Worm (Caenorhabditis elegans): ENCODE measurements around the gene R08A2.2.

Gene R08A2.2

DNA sequence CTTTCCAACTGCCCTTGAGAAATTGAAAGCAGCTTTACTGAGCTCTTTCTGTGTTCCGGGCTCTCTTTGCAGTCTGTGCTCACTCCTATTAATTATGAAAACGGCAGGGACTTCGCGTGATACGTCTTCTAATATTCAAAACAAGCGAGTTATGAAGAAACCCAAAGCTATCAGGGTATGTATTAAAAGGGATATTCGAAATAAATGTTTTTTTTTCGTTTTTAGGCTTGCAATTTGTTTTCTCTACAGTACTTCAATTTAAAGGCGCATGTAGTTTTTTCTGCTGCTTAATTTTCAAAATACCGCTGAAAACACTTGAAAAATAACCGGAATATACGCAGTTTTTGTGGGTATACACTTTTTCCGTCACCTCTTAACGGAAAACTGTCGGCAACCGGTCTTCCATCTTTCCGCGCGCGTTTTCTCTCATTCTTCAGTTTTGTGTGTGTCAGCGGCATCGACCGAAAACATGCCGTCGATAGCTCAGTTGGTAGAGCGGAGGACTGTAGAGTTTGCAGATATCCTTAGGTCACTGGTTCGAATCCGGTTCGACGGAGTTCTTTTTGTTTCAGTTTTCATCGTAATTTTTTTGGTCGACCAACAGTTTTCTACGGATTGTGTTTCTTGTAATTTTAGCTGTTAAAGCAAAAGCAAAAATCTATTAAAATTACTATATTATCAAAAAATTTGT is 26.3 kb downstream of the R08A2.2 start, which contains the start of gene gasr-8 (continued):
- peak; percentile 72; the same call in 1 of the 2 replicates for TF ChIP-seq dmd-8 (GFP tag; IDR thresholded peaks at IDR 0.05)
- TF ChIP-seq lin-38 (GFP tag; IDR thresholded peaks at IDR 0.05) = peak; percentile 58
- peak; percentile 3 for TF ChIP-seq nhr-102 (tag; optimal IDR thresholded peaks at IDR 0.05)
- 0 out of 2 replicates have a peak, but pooled peaks have one; percentile 22 for TF ChIP-seq madf-9 (GFP tag; conservative IDR thresholded peaks at IDR 0.05)
- TF ChIP-seq lin-29 (GFP tag; IDR thresholded peaks at IDR 0.05) = 0 out of 2 replicates have a peak, but pooled peaks have one; percentile 10
- TF ChIP-seq spr-3 (GFP tag; optimal IDR thresholded peaks at IDR 0.05) = no peak
- peak; percentile 20 for TF ChIP-seq unc-130 (GFP tag; optimal IDR thresholded peaks at IDR 0.05)
- peak; percentile 4; the same call in 1 of the 2 replicates for TF ChIP-seq set-16 (GFP tag; IDR thresholded peaks at IDR 0.05)
- no peak for TF ChIP-seq dpl-1 (GFP tag; optimal IDR thresholded peaks at IDR 0.05)
- peak; percentile 62; the same call in 1 of the 2 replicates for TF ChIP-seq lim-7 (GFP tag; IDR thresholded peaks at IDR 0.05)
- peak; percentile 39 for TF ChIP-seq dmd-6 (GFP tag; IDR thresholded peaks at IDR 0.05)

DNA sequence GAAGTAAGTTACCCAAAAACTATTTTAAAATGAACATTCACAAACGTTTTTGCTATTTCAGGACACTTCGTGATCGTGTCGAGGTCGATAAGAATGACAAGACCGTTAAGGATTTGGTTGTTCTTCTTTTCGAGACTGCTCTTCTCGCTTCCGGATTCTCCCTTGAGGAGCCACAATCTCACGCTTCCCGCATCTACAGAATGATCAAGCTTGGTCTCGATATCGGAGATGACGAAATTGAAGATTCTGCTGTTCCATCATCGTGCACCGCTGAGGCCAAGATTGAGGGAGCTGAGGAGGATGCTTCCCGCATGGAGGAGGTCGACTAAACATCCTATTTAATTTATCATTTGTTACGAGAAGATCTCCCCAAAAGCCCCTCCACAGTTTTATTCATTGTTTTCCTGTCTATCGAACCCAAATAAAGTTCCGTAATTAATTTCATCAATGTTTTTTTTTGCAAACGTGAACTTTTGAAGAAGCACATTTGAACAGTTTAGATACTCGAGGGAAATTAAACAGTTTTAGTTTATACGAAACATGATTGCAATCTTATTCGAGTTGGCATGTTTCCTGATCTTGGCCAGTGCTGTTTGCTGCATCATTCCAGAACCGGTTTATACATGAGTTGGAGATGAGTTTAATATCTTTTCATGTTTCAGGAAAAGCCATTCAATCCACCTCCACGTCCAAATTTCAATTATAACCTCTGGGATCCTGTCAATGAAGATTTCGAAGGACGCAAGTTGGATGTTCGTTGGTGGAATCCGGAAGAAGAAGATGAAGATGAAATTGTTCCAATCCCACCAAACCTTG is 27.2 kb downstream of the R08A2.2 start, which contains the start of gene C47E8.11:
C47E8.11 (plus strand) TSS at position 520 of the 816 bp plus-strand sequence.
- TF ChIP-seq F26F4.8 (GFP tag; conservative IDR thresholded peaks at IDR 0.05) (peak; percentile 48; the same call in 1 of the 2 replicates), snpc-1.2 (GFP tag; IDR thresholded peaks at IDR 0.05) (peak; percentile 50), pha-4 (GFP tag; IDR thresholded peaks at IDR 0.05) (peak; percentile 51), pha-4 (tag; optimal IDR thresholded peaks at IDR 0.05) (peak; percentile 67), F49E8.2 (tag; optimal IDR thresholded peaks at IDR 0.05; ENCODE audit: borderline replicate concordance) (peak; percentile 68), Y48G9A.11 (GFP tag; IDR thresholded peaks at IDR 0.05) (peak; percentile 64; the same call in 1 of the 2 replicates), php-3 (GFP tag; IDR thresholded peaks at IDR 0.05) (0 out of 2 replicates have a peak, but pooled peaks have one; percentile 35), ctbp-1 (GFP tag; IDR thresholded peaks at IDR 0.05) (peak; percentile 11; the same call in 1 of the 2 replicates), T20F7.1 (GFP tag; optimal IDR thresholded peaks at IDR 0.05) (peak; percentile 64), zip-11 (GFP tag; IDR thresholded peaks at IDR 0.05) (0 out of 2 replicates have a peak, but pooled peaks have one; percentile 5), nhr-41 (GFP tag; IDR thresholded peaks at IDR 0.05) (0 out of 2 replicates have a peak, but pooled peaks have one; percentile 14), daf-16 (GFP tag; optimal IDR thresholded peaks at IDR 0.05) (no peak), daf-16 (tag; optimal IDR thresholded peaks at IDR 0.05) (peak; percentile 86), arid-1 (GFP tag; conservative IDR thresholded peaks at IDR 0.05) (peak; percentile 44; the same call in 1 of the 2 replicates), nhr-102 (tag; optimal IDR thresholded peaks at IDR 0.05) (peak; percentile 45), vab-7 (GFP tag; IDR thresholded peaks at IDR 0.05) (0 out of 2 replicates have a peak, but pooled peaks have one; percentile 38), nhr-25 (tag; optimal IDR thresholded peaks at IDR 0.05; ENCODE audit: borderline replicate concordance, insufficient read depth) (no peak), T26A8.4 (GFP tag; IDR thresholded peaks at IDR 0.05) (peak; percentile 77), nhr-237 (tag; optimal IDR thresholded peaks at IDR 0.05) (no peak), mxl-2 (GFP tag; conservative IDR thresholded peaks at IDR 0.05) (no peak), ceh-20 (GFP tag; IDR thresholded peaks at IDR 0.05) (peak; percentile 44; the same call in 1 of the 2 replicates), lin-15B (tag; optimal IDR thresholded peaks at IDR 0.05) (no peak), set-16 (GFP tag; IDR thresholded peaks at IDR 0.05) (peak; percentile 39), hmg-1.1 (GFP tag; IDR thresholded peaks at IDR 0.05) (peak; percentile 39), ceh-28 (tag; optimal IDR thresholded peaks at IDR 0.05) (no peak), mep-1 (tag; optimal IDR thresholded peaks at IDR 0.05) (peak; percentile 80), hlh-11 (tag; optimal IDR thresholded peaks at IDR 0.05) (peak; percentile 58), egl-27 (tag; optimal IDR thresholded peaks at IDR 0.05) (no peak), F10B5.3 (tag; optimal IDR thresholded peaks at IDR 0.05) (no peak), nhr-42 (GFP tag; IDR thresholded peaks at IDR 0.05) (no peak), nhr-6 (tag; optimal IDR thresholded peaks at IDR 0.05) (peak; percentile 92), Y5F2A.4 (GFP tag; optimal IDR thresholded peaks at IDR 0.05) (no peak), nhr-28 (tag; optimal IDR thresholded peaks at IDR 0.05) (no peak), lim-7 (GFP tag; IDR thresholded peaks at IDR 0.05) (peak; percentile 65), zfp-3 (GFP tag; conservative IDR thresholded peaks at IDR 0.05) (peak; percentile 92), ztf-11 (tag; optimal IDR thresholded peaks at IDR 0.05) (no peak), rbr-2 (tag; optimal IDR thresholded peaks at IDR 0.05) (peak; percentile 3)

Data from whole organism, L4 larva.